Worm (Caenorhabditis elegans) whole organism, L4 larva: ENCODE measurements around the gene R07B7.2.

Source experiments
- F49E8.2 ChIP-seq: sonication (generic microtip); optimal IDR thresholded peaks from 2 replicates; lab custom pipeline; 2016; ENCODE audit warnings: missing compliant biosample characterization, mild to moderate bottlenecking, missing genetic modification characterization, borderline replicate concordance
- ceh-82 ChIP-seq: sonication (generic microtip); optimal IDR thresholded peaks from 2 replicates; lab custom pipeline; 2017; ENCODE audit warnings: missing biosample characterization, missing genetic modification characterization
- daf-8 ChIP-seq: fragments of 200-800 bp; sonication (Bioruptor generic); IDR thresholded peaks from 2 replicates; pipeline ENCODE4 v1.3.6; 2022; ENCODE audit warnings: missing genetic modification characterization, missing compliant biosample characterization
- lin-13 ChIP-seq: fragments of 150-350 bp; optimal IDR thresholded peaks from 2 replicates; lab custom pipeline; 2014; ENCODE audit warnings: missing biosample characterization, missing genetic modification reagents, missing genetic modification characterization
- lir-3 ChIP-seq: sonication (generic microtip); optimal IDR thresholded peaks from 2 replicates; lab custom pipeline; 2016; ENCODE audit warnings: mild to moderate bottlenecking, missing genetic modification characterization, missing compliant biosample characterization
- nhr-25 ChIP-seq: sonication (generic microtip); optimal IDR thresholded peaks from 2 replicates; lab custom pipeline; 2017; ENCODE audit warnings: missing genetic modification characterization, mild to moderate bottlenecking, missing compliant biosample characterization, antibody characterized with exemption, moderate library complexity, borderline replicate concordance; ENCODE audit not compliant: insufficient read depth
- unc-62 ChIP-seq, 3 experiments: fragments of 150-350 bp in 1 of 3; sonication (generic microtip); optimal IDR thresholded peaks in 2 of 3; peaks in 1 of 3; 1 replicate in 1 of 3; 2 replicates in 2 of 3; lab custom pipeline; 2014 to 2017; ENCODE audit warnings: missing biosample characterization in 3 of 3, missing genetic modification characterization in 3 of 3, missing genetic modification reagents in 3 of 3, missing genotype in 1 of 3
- zag-1 ChIP-seq: fragments of 150-350 bp; optimal IDR thresholded peaks from 2 replicates; lab custom pipeline; 2014; ENCODE audit warnings: missing biosample characterization, missing genetic modification characterization

ce11 chrV:12045132-12045531 is 14.4 kb downstream of the R07B7.2 start, which contains the start of gene F10C2.5:
- TF ChIP-seq lin-13 (GFP tag; lab: Kevin White, UChicago), result no peak
- TF ChIP-seq F49E8.2, result no peak
- no peak for TF ChIP-seq daf-8 (GFP tag; lab: Robert Waterston, UW)
- no peak for TF ChIP-seq unc-62 (GFP tag; optimal IDR thresholded peaks at IDR 0.05 in 1 of 2; lab: Kevin White, UChicago)
- no peak for TF ChIP-seq unc-62 (tag; optimal IDR thresholded peaks at IDR 0.05; lab: Kevin White, UChicago)
- TF ChIP-seq ceh-82, result no peak
- TF ChIP-seq zag-1, result no peak
- TF ChIP-seq nhr-25 (tag; lab: Kevin White, UChicago), result no peak
- no peak for TF ChIP-seq lir-3 (tag; lab: Kevin White, UChicago)
